Worm (Caenorhabditis elegans) whole organism, young adult: ENCODE measurements around the gene Y56A3A.33.
"Not testable (repeated sequence)": the region's sequence is repeated elsewhere in the genome, so short reads cannot be mapped to it uniquely, and the experiment has no call there.

ENCODE experiments used
- B0035.1 ChIP-seq: sonication (generic microtip); optimal IDR thresholded peaks from 2 replicates; lab custom pipeline; 2016; ENCODE audit warnings: missing genetic modification characterization, mild to moderate bottlenecking, missing compliant biosample characterization, missing genotype, missing genetic modification reagents
- F23B12.7 ChIP-seq: sonication (generic microtip); optimal IDR thresholded peaks from 2 replicates; lab custom pipeline; 2017; ENCODE audit warnings: missing genetic modification characterization, mild to moderate bottlenecking, missing compliant biosample characterization, antibody characterized with exemption, moderate library complexity; ENCODE audit not compliant: insufficient read depth
- F39B2.1 ChIP-seq: fragments of 200-800 bp; sonication (Bioruptor generic); IDR thresholded peaks from 2 replicates; pipeline ENCODE4 v1.3.6; 2022; ENCODE audit warnings: missing genetic modification reagents, missing genetic modification characterization, missing compliant biosample characterization
- akir-1 ChIP-seq: fragments of 200-800 bp; sonication (Bioruptor generic); optimal IDR thresholded peaks from 2 replicates; lab custom pipeline; 2018; ENCODE audit warnings: mild to moderate bottlenecking, missing genetic modification characterization, moderate library complexity, missing compliant biosample characterization
- ama-1 ChIP-seq, 3 experiments: fragments of 150-350 bp in 1 of 3; sonication (generic microtip) in 2 of 3; optimal IDR thresholded peaks; 2 replicates each; lab custom pipeline; 2014 to 2018; ENCODE audit warnings: missing biosample characterization in 2 of 3, missing genetic modification characterization in 2 of 3, missing genetic modification reagents in 2 of 3
- lin-40 ChIP-seq: sonication (generic microtip); optimal IDR thresholded peaks from 2 replicates; lab custom pipeline; 2016; ENCODE audit warnings: missing genetic modification characterization, mild to moderate bottlenecking, missing compliant biosample characterization, missing genotype, missing genetic modification reagents
- mel-28 ChIP-seq: sonication (generic microtip); optimal IDR thresholded peaks from 2 replicates; lab custom pipeline; 2016; ENCODE audit warnings: borderline replicate concordance, mild to moderate bottlenecking, missing genetic modification characterization, missing compliant biosample characterization
- nfya-1 ChIP-seq: sonication (generic microtip); optimal IDR thresholded peaks from 2 replicates; lab custom pipeline; 2017; ENCODE audit warnings: antibody characterized with exemption, missing compliant biosample characterization, missing genetic modification characterization, borderline replicate concordance; ENCODE audit not compliant: insufficient read depth
- rcor-1 ChIP-seq: fragments of 200-800 bp; sonication (Bioruptor generic); IDR thresholded peaks from 2 replicates; pipeline ENCODE4 v1.3.6; 2022; ENCODE audit warnings: missing genetic modification reagents, missing genetic modification characterization, missing compliant biosample characterization
- tbx-9 ChIP-seq: sonication (generic microtip); optimal IDR thresholded peaks from 2 replicates; lab custom pipeline; 2016; ENCODE audit warnings: borderline replicate concordance, missing genetic modification characterization, inconsistent platforms, missing compliant biosample characterization
- unc-62 ChIP-seq: fragments of 150-350 bp; optimal IDR thresholded peaks from 2 replicates; lab custom pipeline; 2014; ENCODE audit warnings: missing biosample characterization, missing genetic modification reagents, missing genetic modification characterization

- TF ChIP-seq ama-1 (optimal IDR thresholded peaks at IDR 0.05; lab: Kevin White, UChicago); ama-1 (GFP tag; optimal IDR thresholded peaks at IDR 0.05; lab: Kevin White, UChicago); B0035.1; unc-62 (GFP tag; lab: Kevin White, UChicago); F39B2.1 (GFP tag; lab: Robert Waterston, UW); rcor-1; akir-1 (GFP tag; lab: Kevin White, UChicago); lin-40; mel-28 (tag; lab: Kevin White, UChicago); nfya-1; F23B12.7 (tag; lab: Kevin White, UChicago); tbx-9 (tag; lab: Kevin White, UChicago): not testable (repeated sequence)
Observed at ce11 chrIII:12005871-12006358, 3.2 kb upstream of the Y56A3A.33 start.
